Fruit fly (Drosophila melanogaster) whole organism, prepupa: Measurements from ENCODE around the gene nub.

Experiments used
- Blimp-1 ChIP-seq: fragments of 200-800 bp; sonication (Bioruptor generic); optimal IDR thresholded peaks from 3 replicates; lab custom pipeline; 2017; ENCODE audit warnings: missing biosample characterization, missing genetic modification characterization, mild to moderate bottlenecking, moderate library complexity, missing genetic modification reagents
- CG10669 ChIP-seq: fragments of 200-800 bp; sonication (Bioruptor generic); optimal IDR thresholded peaks from 3 replicates; lab custom pipeline; 2018; ENCODE audit warnings: missing biosample characterization, mild to moderate bottlenecking, missing genetic modification characterization, moderate library complexity
- CG11294 ChIP-seq: fragments of 200-800 bp; sonication (Bioruptor generic); IDR thresholded peaks from 2 replicates; pipeline ENCODE4 v1.3.6; 2022; ENCODE audit warnings: missing biosample characterization, missing genetic modification characterization
- CG11762 ChIP-seq: fragments of 200-800 bp; sonication (Bioruptor generic); optimal IDR thresholded peaks from 3 replicates; lab custom pipeline; 2016; ENCODE audit warnings: missing biosample characterization, missing genetic modification characterization; ENCODE audit not compliant: insufficient read depth
- CG15336 ChIP-seq: fragments of 200-800 bp; sonication (Bioruptor generic); IDR thresholded peaks from 2 replicates; pipeline ENCODE4 v1.3.6; 2022; ENCODE audit warnings: missing biosample characterization, missing genetic modification characterization
- CG1621 ChIP-seq: fragments of 200-800 bp; sonication (Bioruptor generic); optimal IDR thresholded peaks from 3 replicates; lab custom pipeline; 2018; ENCODE audit warnings: missing biosample characterization, mild to moderate bottlenecking, missing genetic modification characterization
- CG3032 ChIP-seq: fragments of 200-800 bp; optimal IDR thresholded peaks from 2 replicates; lab custom pipeline; 2019; ENCODE audit warnings: missing biosample characterization, mild to moderate bottlenecking, missing genetic modification characterization, moderate library complexity
- CG31627 ChIP-seq: fragments of 200-800 bp; sonication (Bioruptor generic); optimal IDR thresholded peaks from 3 replicates; lab custom pipeline; 2016; ENCODE audit warnings: missing biosample characterization, missing genetic modification characterization
- CG3919 ChIP-seq: fragments of 200-800 bp; sonication (Bioruptor generic); optimal IDR thresholded peaks from 3 replicates; lab custom pipeline; 2016; ENCODE audit warnings: missing biosample characterization, missing genetic modification characterization
- CG4318 ChIP-seq: fragments of 200-800 bp; sonication (Bioruptor generic); optimal IDR thresholded peaks from 3 replicates; lab custom pipeline; 2017; ENCODE audit warnings: missing biosample characterization, mild to moderate bottlenecking, missing genetic modification characterization
- CG6163 ChIP-seq: fragments of 200-800 bp; sonication (Bioruptor generic); IDR thresholded peaks from 3 replicates; pipeline ENCODE4 v1.3.6; 2022; ENCODE audit warnings: missing biosample characterization, missing genetic modification characterization
- CG6792 ChIP-seq: fragments of 200-800 bp; sonication (Bioruptor generic); optimal IDR thresholded peaks from 3 replicates; lab custom pipeline; 2016; ENCODE audit warnings: missing biosample characterization, missing genetic modification characterization
- CG7368 ChIP-seq: fragments of 200-800 bp; sonication (Bioruptor generic); optimal IDR thresholded peaks from 3 replicates; lab custom pipeline; 2016; ENCODE audit warnings: missing biosample characterization, missing genetic modification characterization
- CG8119 ChIP-seq: fragments of 200-800 bp; sonication (Bioruptor generic); IDR thresholded peaks from 3 replicates; pipeline ENCODE4 v1.3.6; 2022; ENCODE audit warnings: missing biosample characterization, missing genetic modification characterization
- CG8319 ChIP-seq: fragments of 200-800 bp; sonication (Bioruptor generic); optimal IDR thresholded peaks from 3 replicates; lab custom pipeline; 2016; ENCODE audit warnings: missing biosample characterization, missing genetic modification characterization
- Eip75B ChIP-seq: fragments of 200-800 bp; sonication (Bioruptor generic); optimal IDR thresholded peaks from 3 replicates; lab custom pipeline; 2016; ENCODE audit warnings: missing biosample characterization, missing genetic modification characterization
- Eip78C ChIP-seq: fragments of 200-800 bp; sonication (Bioruptor generic); peaks from one replicate; lab custom pipeline; 2016; ENCODE audit warnings: missing biosample characterization, missing genetic modification characterization
- Eip93F ChIP-seq: fragments of 200-800 bp; sonication (Bioruptor generic); optimal IDR thresholded peaks from 2 replicates; lab custom pipeline; 2016; ENCODE audit warnings: missing biosample characterization, mild to moderate bottlenecking, missing genetic modification characterization
- Gug ChIP-seq: fragments of 200-800 bp; sonication (Bioruptor generic); IDR thresholded peaks from 2 replicates; pipeline ENCODE4 v1.3.6; 2022; ENCODE audit warnings: missing biosample characterization, missing genetic modification characterization
- Hr38 ChIP-seq: sonication (Bioruptor generic); optimal IDR thresholded peaks from 2 replicates; lab custom pipeline; 2016; ENCODE audit warnings: missing biosample characterization, missing genetic modification characterization
- Hr39 ChIP-seq: fragments of 200-800 bp; sonication (Bioruptor generic); optimal IDR thresholded peaks from 2 replicates; lab custom pipeline; 2016; ENCODE audit warnings: missing biosample characterization, missing genetic modification characterization
- Hr4 ChIP-seq: fragments of 200-800 bp; sonication (Bioruptor generic); optimal IDR thresholded peaks from 3 replicates; lab custom pipeline; 2016; ENCODE audit warnings: missing biosample characterization, missing genetic modification characterization
- Lpt ChIP-seq: fragments of 200-800 bp; sonication (Bioruptor generic); optimal IDR thresholded peaks from 3 replicates; lab custom pipeline; 2016; ENCODE audit warnings: missing biosample characterization, missing genetic modification characterization
- Met ChIP-seq: fragments of 200-800 bp; sonication (Bioruptor generic); optimal IDR thresholded peaks from 3 replicates; lab custom pipeline; 2016; ENCODE audit warnings: missing biosample characterization, missing genetic modification characterization
- OdsH ChIP-seq: fragments of 200-800 bp; sonication (Bioruptor generic); optimal IDR thresholded peaks from 3 replicates; lab custom pipeline; 2016; ENCODE audit warnings: missing biosample characterization, missing genetic modification characterization
- Sox14 ChIP-seq: fragments of 200-800 bp; sonication (Bioruptor generic); optimal IDR thresholded peaks from 3 replicates; lab custom pipeline; 2016; ENCODE audit warnings: missing biosample characterization, missing genetic modification characterization
- Sox15 ChIP-seq: fragments of 200-800 bp; sonication (Bioruptor generic); optimal IDR thresholded peaks from 3 replicates; lab custom pipeline; 2016; ENCODE audit warnings: missing biosample characterization, missing genetic modification characterization
- acj6 ChIP-seq: fragments of 200-800 bp; sonication (Bioruptor generic); optimal IDR thresholded peaks from 3 replicates; lab custom pipeline; 2016; ENCODE audit warnings: missing biosample characterization, missing genetic modification characterization
- cyc ChIP-seq: fragments of 200-800 bp; sonication (Bioruptor generic); optimal IDR thresholded peaks from 3 replicates; lab custom pipeline; 2016; ENCODE audit warnings: missing biosample characterization, missing genetic modification characterization
- dac ChIP-seq: fragments of 200-800 bp; sonication (Bioruptor generic); optimal IDR thresholded peaks from 2 replicates; lab custom pipeline; 2017; ENCODE audit warnings: missing biosample characterization, mild to moderate bottlenecking, missing genetic modification characterization
- dsx ChIP-seq: fragments of 200-800 bp; optimal IDR thresholded peaks from 3 replicates; lab custom pipeline; 2019; ENCODE audit warnings: missing biosample characterization, mild to moderate bottlenecking, missing genetic modification characterization, moderate library complexity; ENCODE audit not compliant: poor library complexity, severe bottlenecking
- eg ChIP-seq: fragments of 200-800 bp; sonication (Bioruptor generic); IDR thresholded peaks from 3 replicates; pipeline ENCODE4 v1.3.6; 2022; ENCODE audit warnings: missing biosample characterization, missing genetic modification characterization
- esn ChIP-seq: fragments of 200-800 bp; sonication (Bioruptor generic); optimal IDR thresholded peaks from 2 replicates; lab custom pipeline; 2016; ENCODE audit warnings: missing biosample characterization, mild to moderate bottlenecking, missing genetic modification characterization, moderate library complexity
- fkh ChIP-seq: fragments of 200-800 bp; sonication (Bioruptor generic); optimal IDR thresholded peaks from 3 replicates; lab custom pipeline; 2017; ENCODE audit warnings: missing biosample characterization, mild to moderate bottlenecking, missing genetic modification characterization, moderate library complexity
- lz ChIP-seq: fragments of 200-800 bp; sonication (Bioruptor generic); optimal IDR thresholded peaks from 3 replicates; lab custom pipeline; 2016; ENCODE audit warnings: missing biosample characterization, missing genetic modification characterization
- net ChIP-seq: fragments of 200-800 bp; sonication (Bioruptor generic); optimal IDR thresholded peaks from 3 replicates; lab custom pipeline; 2016; ENCODE audit warnings: missing biosample characterization, missing genetic modification characterization
- pdm3 ChIP-seq: fragments of 200-800 bp; sonication (Bioruptor generic); optimal IDR thresholded peaks from 3 replicates; lab custom pipeline; 2016; ENCODE audit warnings: missing biosample characterization, missing genetic modification characterization
- salr ChIP-seq, 2 experiments: fragments of 200-800 bp; sonication (Bioruptor generic); optimal IDR thresholded peaks; 3 replicates each; lab custom pipeline; 2016 to 2018; ENCODE audit warnings: missing biosample characterization in 2 of 2, missing genetic modification characterization in 2 of 2, mild to moderate bottlenecking in 1 of 2
- spab ChIP-seq: fragments of 200-800 bp; sonication (Bioruptor generic); optimal IDR thresholded peaks from 2 replicates; lab custom pipeline; 2017; ENCODE audit warnings: missing biosample characterization, mild to moderate bottlenecking, missing genetic modification characterization, missing genetic modification reagents
- svp ChIP-seq: fragments of 200-800 bp; sonication (Bioruptor generic); peaks from one replicate; lab custom pipeline; 2016; ENCODE audit warnings: missing biosample characterization, missing genetic modification characterization
- topi ChIP-seq: fragments of 200-800 bp; sonication (Bioruptor generic); optimal IDR thresholded peaks from 3 replicates; lab custom pipeline; 2016; ENCODE audit warnings: missing biosample characterization, missing genetic modification characterization
- vri ChIP-seq: fragments of 200-800 bp; sonication (Bioruptor generic); optimal IDR thresholded peaks from 3 replicates; lab custom pipeline; 2016; ENCODE audit warnings: missing biosample characterization, mild to moderate bottlenecking, missing genetic modification characterization

Gene nub

DNA sequence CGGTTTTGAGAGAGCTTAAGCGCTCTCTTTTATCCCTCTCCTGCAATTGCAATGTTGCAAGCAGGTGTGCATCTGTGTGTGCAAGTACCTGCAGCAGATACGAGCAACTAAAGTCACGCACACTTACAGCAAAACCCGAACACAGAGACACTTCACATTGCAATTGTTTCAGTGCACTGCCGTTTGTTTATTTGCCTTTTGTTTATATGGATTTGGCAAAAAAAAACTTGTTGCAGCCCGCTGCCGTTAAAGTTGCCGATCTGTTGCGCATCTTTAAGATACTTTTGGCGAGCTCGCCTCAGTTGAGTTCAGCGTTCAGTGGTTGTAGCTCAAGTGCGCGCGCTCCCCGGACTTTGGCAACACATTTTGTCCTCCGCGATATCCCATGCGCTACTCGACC, at the start of gene nub:
nub (plus strand) TSS at position 301 of the 400 bp plus-strand sequence.
- peak; percentile 45 for TF ChIP-seq Eip78C (GFP tag; lab: Kevin White, UChicago)
- TF ChIP-seq CG3032 (tag; lab: Kevin White, UChicago): no peak
- TF ChIP-seq dsx (GFP tag; lab: Kevin White, UChicago): peak; percentile 49

DNA sequence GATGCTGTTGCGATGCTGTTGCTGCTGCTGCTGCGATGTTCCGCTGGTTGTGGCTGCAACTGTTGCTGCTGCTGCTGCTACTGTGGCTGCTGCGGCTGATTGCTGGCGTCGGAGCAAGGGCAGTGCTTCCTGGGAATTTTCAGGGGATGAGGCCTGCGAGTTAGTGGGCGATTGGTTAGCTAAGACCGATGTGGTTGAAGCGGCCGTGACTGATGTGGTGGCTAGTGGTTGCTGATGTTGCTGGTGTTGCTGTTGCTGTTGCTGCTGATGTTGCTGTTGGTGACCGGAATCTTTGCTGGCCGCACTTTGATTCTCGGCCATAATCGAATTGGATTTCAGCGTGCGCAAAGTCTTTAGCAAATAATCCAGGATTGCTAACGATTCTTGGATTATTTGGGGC, 48.1 kb upstream of the nub start:
- TF ChIP-seq eg (GFP tag; lab: Robert Waterston, UW) (no peak), CG31627 (GFP tag; lab: Kevin White, UChicago) (no peak), CG15336 (GFP tag; lab: Robert Waterston, UW) (no peak), Sox15 (GFP tag; lab: Kevin White, UChicago) (no peak), CG6163 (GFP tag; lab: Robert Waterston, UW) (no peak), Lpt (GFP tag; lab: Kevin White, UChicago) (no peak), Eip93F (GFP tag; lab: Kevin White, UChicago) (no peak), esn (GFP tag; lab: Kevin White, UChicago) (no peak), Gug (GFP tag; lab: Robert Waterston, UW) (no peak), spab (GFP tag; lab: Kevin White, UChicago) (no peak), dac (GFP tag; lab: Kevin White, UChicago) (no peak), CG10669 (no peak), Eip78C (GFP tag; lab: Kevin White, UChicago) (no peak), pdm3 (GFP tag; lab: Kevin White, UChicago) (no peak), Blimp-1 (no peak), Hr38 (GFP tag; lab: Kevin White, UChicago) (no peak)
- TF ChIP-seq, all 60 proteins: peak for 0

DNA sequence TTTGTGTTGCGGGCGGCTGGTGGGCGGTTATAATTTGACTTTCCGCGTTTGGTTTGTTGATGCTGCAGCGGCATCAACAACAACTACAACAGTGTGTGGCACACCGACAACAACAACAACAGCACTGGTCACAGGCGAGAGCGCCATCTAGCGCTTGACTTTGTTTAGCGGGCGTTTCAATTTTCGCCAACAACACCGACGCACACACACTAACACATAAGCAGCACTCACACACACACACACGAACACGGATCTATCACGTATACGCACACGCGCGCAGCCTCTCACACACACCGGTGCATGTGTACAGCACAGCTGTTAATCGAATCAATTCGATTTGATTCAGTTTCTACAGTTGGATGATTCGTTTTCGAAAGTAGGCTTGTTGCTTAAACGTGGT, 47.2 kb upstream of the nub start:
- no peak for TF ChIP-seq CG4318 (GFP tag; lab: Kevin White, UChicago)

dm6 chr2L:12542018-12542417, 45.4 kb upstream of the nub start:
- TF ChIP-seq topi (peak; percentile 31), Eip93F (GFP tag; lab: Kevin White, UChicago) (no peak), CG7368 (GFP tag; lab: Kevin White, UChicago) (no peak), lz (GFP tag; lab: Kevin White, UChicago) (peak; percentile 18), CG15336 (GFP tag; lab: Robert Waterston, UW) (no peak), vri (peak; percentile 39), CG1621 (tag; lab: Kevin White, UChicago) (no peak), Hr4 (GFP tag; lab: Kevin White, UChicago) (no peak), Sox15 (GFP tag; lab: Kevin White, UChicago) (no peak), CG11762 (GFP tag; lab: Kevin White, UChicago) (no peak), Hr39 (GFP tag; lab: Kevin White, UChicago) (peak; percentile 19), cyc (GFP tag; lab: Kevin White, UChicago) (peak; percentile 40), Lpt (GFP tag; lab: Kevin White, UChicago) (no peak), CG31627 (GFP tag; lab: Kevin White, UChicago) (peak; percentile 25), Met (GFP tag; lab: Kevin White, UChicago) (peak; percentile 60), OdsH (GFP tag; lab: Kevin White, UChicago) (peak; percentile 27), CG8119 (GFP tag; lab: Robert Waterston, UW) (0 out of 3 replicates have a peak, but pooled peaks have one; percentile 17), CG8319 (GFP tag; lab: Kevin White, UChicago) (no peak), CG11294 (GFP tag; lab: Robert Waterston, UW) (no peak), esn (GFP tag; lab: Kevin White, UChicago) (peak; percentile 43), Eip78C (GFP tag; lab: Kevin White, UChicago) (peak; percentile 70)

DNA sequence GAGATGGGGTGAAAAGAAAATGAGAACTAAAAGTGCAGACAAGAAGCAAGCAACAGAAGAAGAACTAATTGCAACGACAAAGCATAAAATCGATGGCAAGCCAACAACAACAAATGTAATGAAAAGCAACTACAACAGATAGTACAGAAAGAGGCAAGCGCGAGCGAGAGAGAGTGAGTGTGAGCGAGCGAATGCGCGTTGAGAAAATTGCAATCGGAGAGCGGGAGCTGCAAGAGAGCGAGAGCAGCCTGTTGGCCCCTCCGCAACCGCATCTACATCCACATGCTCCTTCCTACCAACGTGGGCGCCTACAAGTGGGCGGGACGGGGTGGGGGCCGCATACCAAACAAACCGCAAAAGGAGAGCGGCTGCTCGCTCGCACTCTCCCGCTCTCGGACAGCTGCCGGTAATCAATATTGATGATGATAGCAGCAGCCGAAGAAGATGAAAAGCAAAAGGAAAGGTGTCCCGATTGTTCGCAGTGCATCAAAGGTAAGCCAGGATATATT, 44.3 kb upstream of the nub start:
- TF ChIP-seq acj6 (GFP tag; lab: Kevin White, UChicago) (no peak), CG8119 (GFP tag; lab: Robert Waterston, UW) (peak; percentile 76; the same call in 2 of the 3 replicates), Eip75B (GFP tag; lab: Kevin White, UChicago) (peak; percentile 31), eg (GFP tag; lab: Robert Waterston, UW) (peak; percentile 84; the same call in 2 of the 3 replicates), svp (GFP tag; lab: Kevin White, UChicago) (peak; percentile 71), salr (GFP tag; optimal IDR thresholded peaks at IDR 0.05; lab: Kevin White, UChicago) (peak in 1 of 2 experiments; percentile 34), CG10669 (peak; percentile 24), Sox14 (GFP tag; lab: Kevin White, UChicago) (peak; percentile 52), Blimp-1 (peak; percentile 26), net (GFP tag; lab: Kevin White, UChicago) (peak; percentile 45), CG3919 (GFP tag; lab: Kevin White, UChicago) (peak; percentile 55), CG3032 (tag; lab: Kevin White, UChicago) (peak; percentile 7), Hr4 (GFP tag; lab: Kevin White, UChicago) (no peak), CG8319 (GFP tag; lab: Kevin White, UChicago) (no peak), fkh (GFP tag; lab: Kevin White, UChicago) (no peak), CG1621 (tag; lab: Kevin White, UChicago) (peak; percentile 46), CG7368 (GFP tag; lab: Kevin White, UChicago) (peak; percentile 40), dac (GFP tag; lab: Kevin White, UChicago) (no peak), CG6792 (GFP tag; lab: Kevin White, UChicago) (peak; percentile 13)
